Worm (Caenorhabditis elegans): ENCODE results near the gene nspc-20.

DNA sequence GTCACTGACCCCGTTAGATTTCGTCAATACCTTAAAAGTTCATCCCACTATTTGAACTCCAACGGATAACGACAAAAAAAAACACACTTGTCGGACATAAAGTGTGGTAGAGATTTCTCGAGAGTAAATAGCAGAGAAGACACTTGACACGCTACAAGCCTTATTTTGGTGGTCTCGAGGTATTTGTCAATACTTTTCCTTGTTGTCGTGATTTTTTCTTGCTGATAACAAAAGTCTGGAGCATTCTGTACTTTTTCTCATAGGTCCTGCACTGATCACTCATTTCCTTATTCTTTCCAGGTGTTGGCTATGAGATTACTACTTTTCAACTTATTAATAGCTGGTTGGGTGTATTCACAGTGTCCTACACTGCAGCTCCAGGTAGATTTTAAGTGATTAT, 42.4 kb upstream of the nspc-20 start, which contains the start of gene lron-1:
- TF ChIP-seq rnt-1 (tag; optimal IDR thresholded peaks at IDR 0.05) (no peak), ama-1 (optimal IDR thresholded peaks at IDR 0.05) (no peak), Y22D7AL.16 (tag; optimal IDR thresholded peaks at IDR 0.05) (no peak), pag-3 (tag; optimal IDR thresholded peaks at IDR 0.05; ENCODE audit: borderline replicate concordance) (no peak), pqm-1 (tag; optimal IDR thresholded peaks at IDR 0.05) (no peak), syd-9 (tag; optimal IDR thresholded peaks at IDR 0.05) (no peak), K09A11.1 (tag; optimal IDR thresholded peaks at IDR 0.05; ENCODE audit: insufficient read depth) (no peak), F13H6.1 (tag; optimal IDR thresholded peaks at IDR 0.05) (no peak)
